Fruit fly (Drosophila melanogaster): ENCODE measurements around the gene CG12992.

The CG12992 gene

DNA sequence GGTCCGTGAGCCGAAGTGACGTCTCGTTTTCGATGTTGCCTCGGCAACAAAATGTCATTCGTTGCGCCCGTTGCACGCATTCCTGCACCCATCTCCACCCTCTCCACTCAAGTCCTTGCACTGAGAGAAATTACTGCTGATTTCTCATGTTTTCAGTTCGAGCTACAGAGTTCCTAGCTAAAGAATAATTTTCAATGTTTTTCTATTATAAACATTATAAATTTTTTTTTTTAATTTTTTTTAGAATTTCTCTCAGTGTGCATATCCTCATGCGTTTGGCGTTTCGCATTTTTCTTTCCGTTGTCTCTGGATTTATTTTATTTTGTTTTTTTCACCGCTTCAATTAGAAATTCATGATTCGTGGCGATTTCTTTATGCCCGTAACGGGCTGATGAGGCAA is 37.7 kb upstream of the CG12992 start:
- TF ChIP-seq Snoo (tag; optimal IDR thresholded peaks at IDR 0.05): peak; percentile 56
- peak; percentile 24 for TF ChIP-seq CG8301 (tag; optimal IDR thresholded peaks at IDR 0.05)
- TF ChIP-seq CG34367 (tag; optimal IDR thresholded peaks at IDR 0.05): peak; percentile 45
- TF ChIP-seq CG10348 (GFP tag; IDR thresholded peaks at IDR 0.05): no peak
- TF ChIP-seq Ets98B (GFP tag; IDR thresholded peaks at IDR 0.05): peak; percentile 30; the same call in 1 of the 2 replicates
- TF ChIP-seq CG12605 (GFP tag; IDR thresholded peaks at IDR 0.05): peak; percentile 41; the same call in 1 of the 2 replicates
- TF ChIP-seq CG8159 (tag; optimal IDR thresholded peaks at IDR 0.05): peak; percentile 69
- peak; percentile 77; the same call in 2 of the 3 replicates for TF ChIP-seq CG4496 (GFP tag; IDR thresholded peaks at IDR 0.05)
- peak; percentile 64 for TF ChIP-seq CG9948 (tag; optimal IDR thresholded peaks at IDR 0.05)
- peak; percentile 60 for TF ChIP-seq CG17806 (tag; optimal IDR thresholded peaks at IDR 0.05)
- TF ChIP-seq rn (GFP tag; IDR thresholded peaks at IDR 0.05): no peak
- TF ChIP-seq CG14655 (GFP tag; optimal IDR thresholded peaks at IDR 0.05): peak; percentile 59
- peak; percentile 68 for TF ChIP-seq CG15710 (tag; optimal IDR thresholded peaks at IDR 0.05)
- peak; percentile 61 for TF ChIP-seq Pif1A (GFP tag; optimal IDR thresholded peaks at IDR 0.05)
- TF ChIP-seq CG32121 (GFP tag; IDR thresholded peaks at IDR 0.05): no peak; the same call in 1 of the 2 replicates
- peak; percentile 68 for TF ChIP-seq fd96Ca (GFP tag; IDR thresholded peaks at IDR 0.05)
- no peak for TF ChIP-seq EcR (GFP tag; optimal IDR thresholded peaks at IDR 0.05)
- TF ChIP-seq gl (tag; optimal IDR thresholded peaks at IDR 0.05): no peak
- TF ChIP-seq CG13204 (GFP tag; optimal IDR thresholded peaks at IDR 0.05): peak; percentile 30
- peak; percentile 48 for TF ChIP-seq Pif1B (GFP tag; optimal IDR thresholded peaks at IDR 0.05)
- TF ChIP-seq D1 (tag; optimal IDR thresholded peaks at IDR 0.05): no peak

DNA sequence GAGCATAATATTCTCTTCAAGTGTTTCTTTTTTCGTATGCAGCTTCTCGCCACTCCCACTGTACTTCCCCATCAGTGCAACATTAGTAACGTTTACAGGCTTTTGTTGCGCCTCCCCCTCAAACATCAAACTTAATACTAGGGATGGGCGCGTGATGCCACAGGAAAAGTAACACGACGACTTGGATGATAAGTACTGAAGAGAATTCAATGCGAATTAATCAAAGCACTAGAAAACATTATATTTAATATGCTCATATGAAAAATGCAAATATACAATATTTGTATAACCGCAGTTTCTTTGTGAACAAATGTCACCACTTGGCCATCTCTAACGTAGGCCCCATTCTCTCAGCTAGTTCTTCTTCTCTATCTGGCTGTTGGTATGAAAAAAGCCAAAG is 33.5 kb upstream of the CG12992 start:
- TF ChIP-seq Ets98B (GFP tag; IDR thresholded peaks at IDR 0.05): peak; percentile 28
- no peak for TF ChIP-seq gl (tag; optimal IDR thresholded peaks at IDR 0.05)
- peak; percentile 61; the same call in 2 of the 3 replicates for TF ChIP-seq fd96Ca (GFP tag; IDR thresholded peaks at IDR 0.05)
- TF ChIP-seq CG12605 (GFP tag; IDR thresholded peaks at IDR 0.05): peak; percentile 52
- peak; percentile 52 for TF ChIP-seq CG14655 (GFP tag; optimal IDR thresholded peaks at IDR 0.05)
- 0 out of 2 replicates have a peak, but pooled peaks have one; percentile 43 for TF ChIP-seq CG32121 (GFP tag; IDR thresholded peaks at IDR 0.05)
- TF ChIP-seq CG13204 (GFP tag; optimal IDR thresholded peaks at IDR 0.05): no peak
- TF ChIP-seq CG17806 (tag; optimal IDR thresholded peaks at IDR 0.05): no peak
- TF ChIP-seq CG8159 (tag; optimal IDR thresholded peaks at IDR 0.05): no peak
- TF ChIP-seq Pif1A (GFP tag; optimal IDR thresholded peaks at IDR 0.05): peak; percentile 24
- peak; percentile 48; the same call in 1 of the 3 replicates for TF ChIP-seq CG4496 (GFP tag; IDR thresholded peaks at IDR 0.05)
- no peak for TF ChIP-seq CG34367 (tag; optimal IDR thresholded peaks at IDR 0.05)
- TF ChIP-seq rn (GFP tag; IDR thresholded peaks at IDR 0.05): no peak
- peak; percentile 23 for TF ChIP-seq CG8301 (tag; optimal IDR thresholded peaks at IDR 0.05)
- TF ChIP-seq CG9948 (tag; optimal IDR thresholded peaks at IDR 0.05): no peak
- TF ChIP-seq Snoo (tag; optimal IDR thresholded peaks at IDR 0.05): no peak
- no peak for TF ChIP-seq CG15710 (tag; optimal IDR thresholded peaks at IDR 0.05)
- no peak for TF ChIP-seq D1 (tag; optimal IDR thresholded peaks at IDR 0.05)
- no peak for TF ChIP-seq CG10348 (GFP tag; IDR thresholded peaks at IDR 0.05)

DNA sequence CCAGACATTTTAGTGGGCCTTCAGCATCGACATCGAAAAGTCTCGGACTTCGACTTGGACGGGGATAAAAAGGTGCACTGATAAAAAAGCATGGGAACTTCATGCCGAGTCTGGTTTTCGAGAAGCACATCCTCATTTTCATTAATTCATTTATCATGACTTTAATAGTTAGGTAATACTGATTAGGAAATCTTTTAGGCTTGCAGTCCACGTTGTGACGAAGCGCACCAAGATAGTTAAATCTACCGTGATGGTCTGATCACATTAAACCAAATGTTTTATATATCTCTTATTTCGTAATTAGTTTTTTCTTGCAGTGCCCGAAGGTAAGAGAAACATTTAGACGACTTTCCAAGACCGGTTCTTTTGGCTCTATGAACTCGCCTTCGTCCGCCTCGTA is 30.0 kb upstream of the CG12992 start:
- TF ChIP-seq gl (tag; optimal IDR thresholded peaks at IDR 0.05): peak; percentile 52
- TF ChIP-seq CG34367 (tag; optimal IDR thresholded peaks at IDR 0.05): peak; percentile 73
- TF ChIP-seq rn (GFP tag; IDR thresholded peaks at IDR 0.05): no peak
- TF ChIP-seq D1 (tag; optimal IDR thresholded peaks at IDR 0.05): peak; percentile 37
- no peak; the same call in 1 of the 3 replicates for TF ChIP-seq CG4496 (GFP tag; IDR thresholded peaks at IDR 0.05)
- TF ChIP-seq CG32121 (GFP tag; IDR thresholded peaks at IDR 0.05): no peak
- peak; percentile 82 for TF ChIP-seq CG8159 (tag; optimal IDR thresholded peaks at IDR 0.05)
- TF ChIP-seq EcR (GFP tag; optimal IDR thresholded peaks at IDR 0.05): peak; percentile 41
- peak; percentile 67 for TF ChIP-seq Pif1B (GFP tag; optimal IDR thresholded peaks at IDR 0.05)
- peak; percentile 42; the same call in 1 of the 3 replicates for TF ChIP-seq fd96Ca (GFP tag; IDR thresholded peaks at IDR 0.05)
- TF ChIP-seq Snoo (tag; optimal IDR thresholded peaks at IDR 0.05): no peak
- no peak for TF ChIP-seq Ets98B (GFP tag; IDR thresholded peaks at IDR 0.05)
- peak; percentile 71 for TF ChIP-seq CG17806 (tag; optimal IDR thresholded peaks at IDR 0.05)
- peak; percentile 85 for TF ChIP-seq CG14655 (GFP tag; optimal IDR thresholded peaks at IDR 0.05)
- peak; percentile 81 for TF ChIP-seq CG15710 (tag; optimal IDR thresholded peaks at IDR 0.05)
- no peak for TF ChIP-seq CG12605 (GFP tag; IDR thresholded peaks at IDR 0.05)
- peak; percentile 78 for TF ChIP-seq CG9948 (tag; optimal IDR thresholded peaks at IDR 0.05)
- TF ChIP-seq CG10348 (GFP tag; IDR thresholded peaks at IDR 0.05): no peak
- peak; percentile 82 for TF ChIP-seq CG8301 (tag; optimal IDR thresholded peaks at IDR 0.05)
- peak; percentile 59 for TF ChIP-seq CG13204 (GFP tag; optimal IDR thresholded peaks at IDR 0.05)
- peak; percentile 66 for TF ChIP-seq Pif1A (GFP tag; optimal IDR thresholded peaks at IDR 0.05)

DNA sequence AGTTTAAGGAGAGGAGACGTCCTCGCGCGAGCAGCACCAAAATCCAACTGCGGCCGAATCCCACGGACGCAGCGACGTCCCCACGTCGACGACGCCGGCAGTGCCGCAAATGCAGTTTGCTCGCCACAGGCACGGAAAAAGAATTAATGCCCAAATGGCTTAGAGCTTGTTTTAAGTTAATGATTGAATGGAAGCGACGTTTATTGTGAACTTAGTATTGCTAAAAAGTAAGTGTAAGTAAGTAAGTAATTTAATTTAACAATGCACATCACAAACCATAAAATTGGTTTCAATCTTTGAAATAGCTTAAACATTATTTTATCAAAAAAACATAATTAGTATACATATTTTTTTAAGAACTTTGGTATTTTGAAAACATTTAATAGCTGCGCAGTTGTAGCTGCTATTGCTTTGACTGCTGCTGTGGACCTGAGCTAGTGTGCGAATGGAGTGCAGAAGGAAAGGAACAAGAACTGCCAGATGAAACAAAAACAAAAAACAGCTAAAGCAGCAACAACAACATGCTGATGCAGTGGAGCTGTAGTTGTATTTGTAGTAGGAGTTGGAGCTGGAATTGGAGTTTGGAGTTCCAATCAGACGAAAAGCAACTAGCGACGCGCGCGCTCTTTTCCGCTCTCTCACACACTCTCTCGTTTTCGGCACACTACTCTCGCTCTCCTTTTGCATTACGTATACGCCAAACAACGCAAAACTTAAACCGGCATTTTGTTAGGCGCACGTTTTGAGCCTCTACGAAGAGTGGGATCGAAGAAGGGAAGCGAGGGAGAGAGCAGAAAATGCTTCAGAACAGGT is 27.3 kb upstream of the CG12992 start, which contains the start of gene CG43658:
TSS of gene CG43658 (minus strand) at position 51 of the 813 bp plus-strand sequence.
- TF ChIP-seq CG12605 (GFP tag; IDR thresholded peaks at IDR 0.05) (peak; percentile 81), CG10348 (GFP tag; IDR thresholded peaks at IDR 0.05) (peak; percentile 32; the same call in 1 of the 2 replicates), CG9948 (tag; optimal IDR thresholded peaks at IDR 0.05) (peak; percentile 96), Ets98B (GFP tag; IDR thresholded peaks at IDR 0.05) (peak; percentile 78), CG8301 (tag; optimal IDR thresholded peaks at IDR 0.05) (peak; percentile 97), D1 (tag; optimal IDR thresholded peaks at IDR 0.05) (peak; percentile 94), fd96Ca (GFP tag; IDR thresholded peaks at IDR 0.05) (peak; percentile 69; the same call in 2 of the 3 replicates), CG17806 (tag; optimal IDR thresholded peaks at IDR 0.05) (peak; percentile 92), Snoo (tag; optimal IDR thresholded peaks at IDR 0.05) (peak; percentile 92), CG34367 (tag; optimal IDR thresholded peaks at IDR 0.05) (peak; percentile 94), EcR (GFP tag; optimal IDR thresholded peaks at IDR 0.05) (no peak), CG15710 (tag; optimal IDR thresholded peaks at IDR 0.05) (peak; percentile 96), gl (tag; optimal IDR thresholded peaks at IDR 0.05) (peak; percentile 85), CG13204 (GFP tag; optimal IDR thresholded peaks at IDR 0.05) (peak; percentile 88), CG8159 (tag; optimal IDR thresholded peaks at IDR 0.05) (peak; percentile 97), CG32121 (GFP tag; IDR thresholded peaks at IDR 0.05) (peak; percentile 81), CG4496 (GFP tag; IDR thresholded peaks at IDR 0.05) (peak; percentile 86), Pif1A (GFP tag; optimal IDR thresholded peaks at IDR 0.05) (peak; percentile 91), Pif1B (GFP tag; optimal IDR thresholded peaks at IDR 0.05) (peak; percentile 94), rn (GFP tag; IDR thresholded peaks at IDR 0.05) (peak; percentile 76), CG14655 (GFP tag; optimal IDR thresholded peaks at IDR 0.05) (peak; percentile 98)

All from whole organism, pupa.